Fruit fly (Drosophila melanogaster): ENCODE measurements around the gene kat-60L1.
A peak's percentile ranks its signal among the peaks of the same experiment; 100 is the strongest.

DNA sequence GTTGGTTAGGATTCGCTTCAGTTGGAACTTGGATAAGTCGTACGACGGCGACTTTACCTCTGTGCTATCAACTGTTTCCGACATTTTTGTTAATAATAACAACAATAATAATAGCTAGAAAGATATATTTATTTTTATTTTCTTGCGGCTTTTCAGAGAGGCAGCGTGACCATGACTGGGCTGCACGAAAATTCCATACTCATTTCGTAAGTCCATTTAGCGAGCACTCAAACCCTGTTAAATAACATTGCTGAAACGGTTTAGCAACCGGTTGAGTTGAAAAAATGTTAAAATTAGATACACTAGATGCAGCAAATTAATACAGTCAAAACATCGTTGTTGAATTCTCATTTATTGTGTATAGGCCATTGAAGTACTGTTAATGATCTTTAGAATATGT, 27.0 kb upstream of the kat-60L1 start, which contains the start of gene Dcps:
- TF ChIP-seq tj (GFP tag; optimal IDR thresholded peaks at IDR 0.05) (no peak), bab1 (GFP tag; optimal IDR thresholded peaks at IDR 0.05) (peak; percentile 32), cic (GFP tag; optimal IDR thresholded peaks at IDR 0.05) (no peak), ovo (GFP tag; optimal IDR thresholded peaks at IDR 0.05) (no peak), Clk (GFP tag; optimal IDR thresholded peaks at IDR 0.05) (no peak), CG14711 (tag; optimal IDR thresholded peaks at IDR 0.05) (no peak), kay (GFP tag; ENCODE audit: borderline replicate concordance) (peak; percentile 74), CG11617 (GFP tag; optimal IDR thresholded peaks at IDR 0.05) (no peak), CG1620 (GFP tag; optimal IDR thresholded peaks at IDR 0.05) (no peak), CG5204 (GFP tag; optimal IDR thresholded peaks at IDR 0.05) (no peak)

Data from whole organism, adult.